Fruit fly (Drosophila melanogaster): ENCODE results near the gene tomboy20.

Gene tomboy20

dm6 chr3R:10688835-10689234, 46.9 kb downstream of the tomboy20 start (continued):
- peak in 1 of 2 experiments; percentile 30 for TF ChIP-seq Hr51 (GFP tag; optimal IDR thresholded peaks at IDR 0.05)
- peak; percentile 17 to 28 for TF ChIP-seq dpn (GFP tag; optimal IDR thresholded peaks at IDR 0.05)
- TF ChIP-seq CG9817 (tag; optimal IDR thresholded peaks at IDR 0.05), result peak; percentile 20
- peak; percentile 56 for TF ChIP-seq Bteb2 (GFP tag; optimal IDR thresholded peaks at IDR 0.05)
- peak; percentile 88 for TF ChIP-seq CG32532 (GFP tag; IDR thresholded peaks at IDR 0.05)
- TF ChIP-seq chn (GFP tag; optimal IDR thresholded peaks at IDR 0.05), result no peak
- peak; percentile 52 for TF ChIP-seq Fer1 (GFP tag; optimal IDR thresholded peaks at IDR 0.05)
- TF ChIP-seq H15 (GFP tag; IDR thresholded peaks at IDR 0.05), result 0 out of 3 replicates have a peak, but pooled peaks have one; percentile 13
- 0 out of 2 replicates have a peak, but pooled peaks have one; percentile 5 for TF ChIP-seq CG11247 (GFP tag; IDR thresholded peaks at IDR 0.05)
- TF ChIP-seq knrl (GFP tag; IDR thresholded peaks at IDR 0.05; ENCODE audit: partially characterized antibody), result no peak; the same call in 2 of the 3 replicates
- peak; percentile 10 for TF ChIP-seq CG18619 (GFP tag; optimal IDR thresholded peaks at IDR 0.05)
- no peak for TF ChIP-seq jing (GFP tag; optimal IDR thresholded peaks at IDR 0.05)
- TF ChIP-seq BEAF-32 (GFP tag; optimal IDR thresholded peaks at IDR 0.05), result no peak
- TF ChIP-seq ara (GFP tag; IDR thresholded peaks at IDR 0.05), result peak; percentile 51; the same call in 1 of the 2 replicates
- TF ChIP-seq exex (tag; optimal IDR thresholded peaks at IDR 0.05), result peak; percentile 29
- TF ChIP-seq CG18262 (tag; optimal IDR thresholded peaks at IDR 0.05), result peak; percentile 38
- TF ChIP-seq CoRest (tag; optimal IDR thresholded peaks at IDR 0.05), result peak; percentile 41
- peak; percentile 33 for TF ChIP-seq CG1233 (GFP tag; optimal IDR thresholded peaks at IDR 0.05)
- TF ChIP-seq CG9932 (GFP tag; IDR thresholded peaks at IDR 0.05), result peak; percentile 76
- TF ChIP-seq CG11504 (tag; optimal IDR thresholded peaks at IDR 0.05), result peak; percentile 58
- peak; percentile 37 for TF ChIP-seq CG7556 (GFP tag; optimal IDR thresholded peaks at IDR 0.05)
- TF ChIP-seq CG12942 (GFP tag; optimal IDR thresholded peaks at IDR 0.05), result no peak
- peak; percentile 40; the same call in 1 of the 2 replicates for TF ChIP-seq MBD-R2 (GFP tag; IDR thresholded peaks at IDR 0.05)
- no peak for TF ChIP-seq HLH4C (GFP tag; IDR thresholded peaks at IDR 0.05; ENCODE audit: partially characterized antibody)
- TF ChIP-seq Gsc (GFP tag; IDR thresholded peaks at IDR 0.05), result no peak
- peak; percentile 40; the same call in 1 of the 2 replicates for TF ChIP-seq CG4730 (GFP tag; IDR thresholded peaks at IDR 0.05)
- TF ChIP-seq CG17829 (tag; optimal IDR thresholded peaks at IDR 0.05), result peak; percentile 40
- TF ChIP-seq gem (tag; optimal IDR thresholded peaks at IDR 0.05), result peak; percentile 71
- TF ChIP-seq CG13123 (GFP tag; optimal IDR thresholded peaks at IDR 0.05), result no peak
- no peak for TF ChIP-seq CG10565 (GFP tag; optimal IDR thresholded peaks at IDR 0.05)
- TF ChIP-seq CG18476 (GFP tag; optimal IDR thresholded peaks at IDR 0.05), result peak; percentile 18
- peak; percentile 33; the same call in 1 of the 3 replicates for TF ChIP-seq B-H1 (GFP tag; IDR thresholded peaks at IDR 0.05)
- no peak for TF ChIP-seq CG7963 (GFP tag; IDR thresholded peaks at IDR 0.05; ENCODE audit: partially characterized antibody)
- no peak for TF ChIP-seq hkb (optimal IDR thresholded peaks at IDR 0.05)
- TF ChIP-seq hkb (GFP tag; IDR thresholded peaks at IDR 0.05), result peak; percentile 42; the same call in 1 of the 2 replicates
- no peak for TF ChIP-seq disco-r (GFP tag; optimal IDR thresholded peaks at IDR 0.05)
- no peak for TF ChIP-seq her (GFP tag; optimal IDR thresholded peaks at IDR 0.05)
- peak; percentile 5 for TF ChIP-seq kay (GFP tag; optimal IDR thresholded peaks at IDR 0.05)
- TF ChIP-seq Camta (GFP tag; optimal IDR thresholded peaks at IDR 0.05), result no peak
- no peak for TF ChIP-seq CG5245 (GFP tag; optimal IDR thresholded peaks at IDR 0.05)
- TF ChIP-seq rib (GFP tag; IDR thresholded peaks at IDR 0.05), result peak; percentile 23; the same call in 1 of the 2 replicates
- peak; percentile 77 for TF ChIP-seq CG2678 (tag; optimal IDR thresholded peaks at IDR 0.05)
- TF ChIP-seq CG13296 (GFP tag; optimal IDR thresholded peaks at IDR 0.05), result peak; percentile 38
- no peak for TF ChIP-seq CG9876 (GFP tag; optimal IDR thresholded peaks at IDR 0.05)
- TF ChIP-seq Sox102F (GFP tag; optimal IDR thresholded peaks at IDR 0.05), result peak; percentile 28
- TF ChIP-seq CG4404 (GFP tag; IDR thresholded peaks at IDR 0.05), result 0 out of 2 replicates have a peak, but pooled peaks have one; percentile 32
- TF ChIP-seq esg (GFP tag; conservative IDR thresholded peaks at IDR 0.05), result peak; percentile 35; the same call in 1 of the 2 replicates
- TF ChIP-seq CG12769 (tag; optimal IDR thresholded peaks at IDR 0.05), result peak; percentile 65
- TF ChIP-seq CG3838 (GFP tag; optimal IDR thresholded peaks at IDR 0.05), result no peak
- no peak for TF ChIP-seq vnd (GFP tag; IDR thresholded peaks at IDR 0.05; ENCODE audit: partially characterized antibody)

Data from whole organism, embryonic.